In genomic region chr2L:4591842-4592241, dm6 we compare ENCODE assay signal across 3 fruit fly cellular contexts.
TF ChIP-seq lines count a peak whose summit lies in the region.

No protein-coding gene starts in this region.

TF ChIP-seq in whole organism, embryonic, 481 proteins besides CTCF, POLR2A, EP300 and RAD21 (continued from another document and continues in another):
- TF ChIP-seq CG18619 (GFP tag; optimal IDR thresholded peaks at IDR 0.05; lab: Kevin White, UChicago), result no peak
- no peak for TF ChIP-seq CG4282 (GFP tag; optimal IDR thresholded peaks at IDR 0.05; lab: Kevin White, UChicago)
- no peak for TF ChIP-seq CG30020 (tag; optimal IDR thresholded peaks at IDR 0.05; lab: Kevin White, UChicago)
- TF ChIP-seq hth (optimal IDR thresholded peaks at IDR 0.05; lab: Kevin White, UChicago), result no peak
- no peak for TF ChIP-seq CG11560 (tag; IDR thresholded peaks at IDR 0.05; lab: Robert Waterston, UW)
- TF ChIP-seq Drgx (GFP tag; IDR thresholded peaks at IDR 0.05; lab: Robert Waterston, UW), result 0 out of 2 replicates have a peak, but pooled peaks have one; percentile 21
- no peak for TF ChIP-seq pum (GFP tag; optimal IDR thresholded peaks at IDR 0.05; lab: Kevin White, UChicago)
- TF ChIP-seq Pdp1 (GFP tag; optimal IDR thresholded peaks at IDR 0.05; lab: Kevin White, UChicago), result peak in 1 of 2 experiments; percentile 62
- peak; percentile 77 for TF ChIP-seq Deaf1 (tag; optimal IDR thresholded peaks at IDR 0.05; lab: Kevin White, UChicago)
- TF ChIP-seq CG14667 (GFP tag; IDR thresholded peaks at IDR 0.05; lab: Robert Waterston, UW), result no peak
- TF ChIP-seq CG12769 (tag; optimal IDR thresholded peaks at IDR 0.05; lab: Kevin White, UChicago), result peak; percentile 71
- TF ChIP-seq chm (GFP tag; IDR thresholded peaks at IDR 0.05; lab: Robert Waterston, UW), result peak; percentile 67
- no peak for TF ChIP-seq CHES-1-like (GFP tag; optimal IDR thresholded peaks at IDR 0.05; lab: Kevin White, UChicago)
- no peak for TF ChIP-seq CG43689 (GFP tag; IDR thresholded peaks at IDR 0.05; lab: Robert Waterston, UW)
- TF ChIP-seq ase (GFP tag; IDR thresholded peaks at IDR 0.05; lab: Robert Waterston, UW), result no peak
- TF ChIP-seq bbx (GFP tag; IDR thresholded peaks at IDR 0.05; lab: Robert Waterston, UW; ENCODE audit: partially characterized antibody), result 0 out of 2 replicates have a peak, but pooled peaks have one; percentile 10
- no peak for TF ChIP-seq Sry-δ (GFP tag; optimal IDR thresholded peaks at IDR 0.05; lab: Kevin White, UChicago)
- TF ChIP-seq esg (GFP tag; conservative IDR thresholded peaks at IDR 0.05; lab: Robert Waterston, UW), result no peak
- TF ChIP-seq nom (GFP tag; optimal IDR thresholded peaks at IDR 0.05; lab: Kevin White, UChicago), result peak; percentile 24
- no peak for TF ChIP-seq CG14860 (GFP tag; IDR thresholded peaks at IDR 0.05; lab: Robert Waterston, UW; ENCODE audit: partially characterized antibody)
- 0 out of 2 replicates have a peak, but pooled peaks have one; percentile 4 for TF ChIP-seq CG9932 (GFP tag; IDR thresholded peaks at IDR 0.05; lab: Robert Waterston, UW)
- no peak for TF ChIP-seq CG33213 (GFP tag; optimal IDR thresholded peaks at IDR 0.05; lab: Kevin White, UChicago)
- no peak for TF ChIP-seq insv (GFP tag; optimal IDR thresholded peaks at IDR 0.05; lab: Kevin White, UChicago)
- no peak for TF ChIP-seq Antp (GFP tag; optimal IDR thresholded peaks at IDR 0.05; lab: Kevin White, UChicago)
- no peak for TF ChIP-seq CG13296 (GFP tag; optimal IDR thresholded peaks at IDR 0.05; lab: Kevin White, UChicago)
- no peak for TF ChIP-seq CG31441 (GFP tag; IDR thresholded peaks at IDR 0.05; lab: Robert Waterston, UW)
- no peak for TF ChIP-seq Nf-YA (GFP tag; IDR thresholded peaks at IDR 0.05; lab: Robert Waterston, UW)
- TF ChIP-seq Sox102F (GFP tag; optimal IDR thresholded peaks at IDR 0.05; lab: Kevin White, UChicago), result no peak
- no peak for TF ChIP-seq az2 (GFP tag; optimal IDR thresholded peaks at IDR 0.05; lab: Kevin White, UChicago)
- no peak for TF ChIP-seq gt (GFP tag; IDR thresholded peaks at IDR 0.05; lab: Robert Waterston, UW)
- TF ChIP-seq peb (GFP tag; IDR thresholded peaks at IDR 0.05; lab: Robert Waterston, UW), result no peak
- 0 out of 2 replicates have a peak, but pooled peaks have one; percentile 12 for TF ChIP-seq ato (GFP tag; IDR thresholded peaks at IDR 0.05; lab: Robert Waterston, UW; ENCODE audit: partially characterized antibody)
- TF ChIP-seq Stat92E (GFP tag; optimal IDR thresholded peaks at IDR 0.05; lab: Kevin White, UChicago), result no peak
- peak; percentile 39 for TF ChIP-seq CG10543 (GFP tag; optimal IDR thresholded peaks at IDR 0.05; lab: Kevin White, UChicago)
- no peak for TF ChIP-seq CG12219 (GFP tag; optimal IDR thresholded peaks at IDR 0.05; lab: Kevin White, UChicago)
- no peak for TF ChIP-seq MESR4 (GFP tag; optimal IDR thresholded peaks at IDR 0.05; lab: Kevin White, UChicago)
- no peak for TF ChIP-seq CG32767 (GFP tag; IDR thresholded peaks at IDR 0.05; lab: Robert Waterston, UW)
- TF ChIP-seq wek (GFP tag; optimal IDR thresholded peaks at IDR 0.05; lab: Kevin White, UChicago), result no peak
- no peak for TF ChIP-seq p53 (GFP tag; optimal IDR thresholded peaks at IDR 0.05; lab: Kevin White, UChicago)
- TF ChIP-seq CG11085 (GFP tag; IDR thresholded peaks at IDR 0.05; lab: Robert Waterston, UW), result no peak
- TF ChIP-seq CG8281 (tag; optimal IDR thresholded peaks at IDR 0.05; lab: Kevin White, UChicago), result no peak
- TF ChIP-seq cwo (GFP tag; optimal IDR thresholded peaks at IDR 0.05; lab: Kevin White, UChicago), result no peak
- TF ChIP-seq lmd (GFP tag; IDR thresholded peaks at IDR 0.05; lab: Robert Waterston, UW), result no peak
- TF ChIP-seq MTF-1 (GFP tag; optimal IDR thresholded peaks at IDR 0.05; lab: Kevin White, UChicago; ENCODE audit: borderline replicate concordance), result no peak

TF ChIP-seq in whole organism, prepupa, 60 proteins besides CTCF, POLR2A, EP300 and RAD21 (continued from another document):
- TF ChIP-seq CG6276 (GFP tag; optimal IDR thresholded peaks at IDR 0.05; lab: Kevin White, UChicago), result peak; percentile 10
- peak; percentile 80 for TF ChIP-seq Eip78C (GFP tag; lab: Kevin White, UChicago)
- no peak for TF ChIP-seq fd59A (GFP tag; optimal IDR thresholded peaks at IDR 0.05; lab: Kevin White, UChicago)
- TF ChIP-seq OdsH (GFP tag; optimal IDR thresholded peaks at IDR 0.05; lab: Kevin White, UChicago), result no peak
TF ChIP-seq in whole organism, prepupa: peak in this region for 15.

TF ChIP-seq in whole organism, wandering third instar larva, 38 proteins besides CTCF, POLR2A, EP300 and RAD21 (continued from another document):
- TF ChIP-seq dl (GFP tag; optimal IDR thresholded peaks at IDR 0.05; lab: Kevin White, UChicago; ENCODE audit: insufficient read depth in 1 of 2, partially characterized antibody in 2 of 2) (peak in 1 of 2 experiments; percentile 8), Vsx2 (GFP tag; optimal IDR thresholded peaks at IDR 0.05; lab: Kevin White, UChicago; ENCODE audit: partially characterized antibody) (peak; percentile 36)
